Worm (Caenorhabditis elegans): Measurements from ENCODE around the gene C06C3.10.

DNA sequence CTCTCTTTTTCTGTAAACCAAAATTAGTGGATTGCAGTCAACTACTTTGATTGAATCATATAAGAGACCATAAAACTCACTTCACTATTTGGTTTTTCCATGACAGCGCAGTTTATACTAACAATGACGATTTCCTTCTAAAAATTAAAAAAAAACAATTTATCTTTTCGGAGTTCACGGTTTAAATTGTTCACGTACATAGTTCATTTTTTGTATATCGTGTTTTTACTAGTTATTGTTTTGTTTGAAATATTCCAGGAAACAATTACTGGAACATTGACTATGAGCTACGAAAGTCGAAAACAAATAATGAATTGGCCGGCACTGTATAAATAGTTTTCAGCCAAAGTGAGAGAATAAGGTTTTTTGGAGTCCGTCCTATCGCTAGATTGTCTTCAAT is 15.7 kb upstream of the C06C3.10 start, which contains the start of gene lido-17:
- no peak for TF ChIP-seq nhr-12 (tag; optimal IDR thresholded peaks at IDR 0.05)
- no peak for TF ChIP-seq unc-62 (GFP tag; optimal IDR thresholded peaks at IDR 0.05)
- TF ChIP-seq elt-3 (tag; optimal IDR thresholded peaks at IDR 0.05) = no peak
- TF ChIP-seq mab-5 (tag; optimal IDR thresholded peaks at IDR 0.05) = no peak
- TF ChIP-seq egl-27 (tag; optimal IDR thresholded peaks at IDR 0.05) = no peak
- TF ChIP-seq ceh-16 (tag; optimal IDR thresholded peaks at IDR 0.05) = no peak
- TF ChIP-seq nhr-237 (tag; optimal IDR thresholded peaks at IDR 0.05) = no peak
- TF ChIP-seq C34F6.9 (tag; optimal IDR thresholded peaks at IDR 0.05) = no peak
- TF ChIP-seq crh-2 (tag; optimal IDR thresholded peaks at IDR 0.05) = no peak
- no peak for TF ChIP-seq ama-1 (optimal IDR thresholded peaks at IDR 0.05)
- no peak for TF ChIP-seq F13H6.1 (tag; optimal IDR thresholded peaks at IDR 0.05)
- TF ChIP-seq ztf-11 (tag; optimal IDR thresholded peaks at IDR 0.05) = no peak
